Fruit fly (Drosophila melanogaster): ENCODE data around the gene tkv.

Gene tkv

dm6 chr2L:5298978-5299627, 27.9 kb upstream of the tkv start (continued):
- TF ChIP-seq NC2β (GFP tag; optimal IDR thresholded peaks at IDR 0.05) (peak; percentile 60), Fer1 (GFP tag; optimal IDR thresholded peaks at IDR 0.05) (peak; percentile 79), HmgD (GFP tag; optimal IDR thresholded peaks at IDR 0.05) (no peak), CG13123 (GFP tag; optimal IDR thresholded peaks at IDR 0.05) (no peak), CG13624 (GFP tag; optimal IDR thresholded peaks at IDR 0.05) (no peak), CG17912 (GFP tag; optimal IDR thresholded peaks at IDR 0.05) (no peak), CG4707 (GFP tag; optimal IDR thresholded peaks at IDR 0.05) (peak; percentile 78), seq (GFP tag; IDR thresholded peaks at IDR 0.05) (peak; percentile 87), ab (GFP tag; optimal IDR thresholded peaks at IDR 0.05) (peak; percentile 13), Elba2 (GFP tag; optimal IDR thresholded peaks at IDR 0.05) (no peak), CG8478 (optimal IDR thresholded peaks at IDR 0.05) (no peak), CG4820 (GFP tag; optimal IDR thresholded peaks at IDR 0.05) (peak; percentile 70), Ssrp (tag; optimal IDR thresholded peaks at IDR 0.05) (peak; percentile 85), Atf-2 (GFP tag; optimal IDR thresholded peaks at IDR 0.05) (peak; percentile 40), caup (GFP tag; optimal IDR thresholded peaks at IDR 0.05; ENCODE audit: severe bottlenecking) (peak; percentile 64), CG10209 (GFP tag; optimal IDR thresholded peaks at IDR 0.05) (peak; percentile 83), org-1 (GFP tag; optimal IDR thresholded peaks at IDR 0.05) (peak; percentile 84), CG13775 (GFP tag; optimal IDR thresholded peaks at IDR 0.05) (peak; percentile 70), CG34422 (GFP tag; IDR thresholded peaks at IDR 0.05) (peak; percentile 52; the same call in 1 of the 3 replicates), kay (GFP tag; optimal IDR thresholded peaks at IDR 0.05) (peak; percentile 73), Vsx1 (GFP tag; optimal IDR thresholded peaks at IDR 0.05) (peak; percentile 51), slbo (GFP tag; IDR thresholded peaks at IDR 0.05) (peak; percentile 56; the same call in 1 of the 2 replicates), CG13894 (tag; optimal IDR thresholded peaks at IDR 0.05) (no peak), CG18262 (tag; optimal IDR thresholded peaks at IDR 0.05) (peak; percentile 90), schlank (tag; optimal IDR thresholded peaks at IDR 0.05) (peak; percentile 23), az2 (GFP tag; optimal IDR thresholded peaks at IDR 0.05) (peak; percentile 84), CHES-1-like (GFP tag; optimal IDR thresholded peaks at IDR 0.05) (peak; percentile 22), Hmx (GFP tag; optimal IDR thresholded peaks at IDR 0.05) (peak; percentile 8), Hr78 (GFP tag; optimal IDR thresholded peaks at IDR 0.05) (peak in 1 of 2 experiments; percentile 78), dan (GFP tag; IDR thresholded peaks at IDR 0.05) (no peak), hth (optimal IDR thresholded peaks at IDR 0.05) (no peak), CG6654 (GFP tag; optimal IDR thresholded peaks at IDR 0.05) (peak; percentile 56), Antp (GFP tag; optimal IDR thresholded peaks at IDR 0.05) (peak; percentile 24), tna (GFP tag; IDR thresholded peaks at IDR 0.05; ENCODE audit: partially characterized antibody) (no peak), fru (optimal IDR thresholded peaks at IDR 0.05) (no peak), zfh2 (GFP tag; optimal IDR thresholded peaks at IDR 0.05) (peak; percentile 57), CG15011 (GFP tag; optimal IDR thresholded peaks at IDR 0.05) (peak; percentile 64), psq (GFP tag; optimal IDR thresholded peaks at IDR 0.05) (peak; percentile 55), jigr1 (GFP tag; IDR thresholded peaks at IDR 0.05) (peak; percentile 71; the same call in 1 of the 3 replicates), CrebB (tag; optimal IDR thresholded peaks at IDR 0.05) (peak; percentile 86), tx (GFP tag; optimal IDR thresholded peaks at IDR 0.05) (no peak), CG3281 (GFP tag; optimal IDR thresholded peaks at IDR 0.05) (peak; percentile 71), Mad (GFP tag; optimal IDR thresholded peaks at IDR 0.05) (peak; percentile 26), chn (GFP tag; optimal IDR thresholded peaks at IDR 0.05) (peak; percentile 78), CG2678 (tag; optimal IDR thresholded peaks at IDR 0.05) (peak; percentile 90), CG30020 (tag; optimal IDR thresholded peaks at IDR 0.05) (peak; percentile 62), CG4424 (GFP tag; optimal IDR thresholded peaks at IDR 0.05) (peak; percentile 83), mirr (GFP tag; optimal IDR thresholded peaks at IDR 0.05) (no peak), CG15601 (tag; optimal IDR thresholded peaks at IDR 0.05) (peak; percentile 87), CG12942 (GFP tag; optimal IDR thresholded peaks at IDR 0.05) (peak; percentile 67), CG14965 (GFP tag; optimal IDR thresholded peaks at IDR 0.05; ENCODE audit: borderline replicate concordance) (no peak)
